Fruit fly (Drosophila melanogaster): ENCODE data around the gene swm.

DNA sequence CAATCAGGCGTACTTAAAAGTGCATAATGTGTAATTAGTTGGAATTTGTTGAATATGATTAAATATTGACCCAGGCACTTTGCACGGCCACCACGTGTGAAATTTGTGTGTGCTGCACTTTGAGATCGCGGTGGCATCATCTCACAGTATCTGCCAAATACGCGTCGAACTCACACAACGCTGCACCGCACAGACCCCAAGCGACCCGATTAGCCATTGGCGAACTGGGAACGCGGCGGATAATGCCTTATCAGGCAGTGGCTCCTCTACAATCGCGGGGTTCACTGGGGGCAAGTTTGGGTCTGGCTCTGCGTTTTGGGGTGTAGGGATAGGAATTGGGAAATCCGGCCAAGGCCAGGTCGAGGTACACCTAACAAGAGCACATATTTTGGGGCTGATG lies 37.8 kb upstream of the swm start:
- TF ChIP-seq CG8478 (optimal IDR thresholded peaks at IDR 0.05) (no peak), CTCF (optimal IDR thresholded peaks at IDR 0.05) (no peak)

Data from S2 (cell line).